Worm (Caenorhabditis elegans) whole organism, L4 larva: ENCODE results near the gene F01D5.1.

Experiments
- F37D6.2 ChIP-seq: sonication (generic microtip); optimal IDR thresholded peaks from 2 replicates; lab custom pipeline; 2016; ENCODE audit warnings: mild to moderate bottlenecking, missing genetic modification characterization, missing compliant biosample characterization
- T26A8.4 ChIP-seq: fragments of 200-800 bp; sonication (Bioruptor generic); IDR thresholded peaks from 2 replicates; pipeline ENCODE4 v1.3.6; 2022; ENCODE audit warnings: missing genetic modification characterization, missing compliant biosample characterization
- Y105C5A.15 ChIP-seq: fragments of 200-800 bp; sonication (Bioruptor generic); IDR thresholded peaks from 2 replicates; pipeline ENCODE4 v1.3.6; 2022; ENCODE audit warnings: missing genetic modification characterization, missing compliant biosample characterization
- Y48G9A.11 ChIP-seq: fragments of 200-800 bp; sonication (Bioruptor generic); IDR thresholded peaks from 2 replicates; pipeline ENCODE4 v1.3.6; 2022; ENCODE audit warnings: missing genetic modification reagents, missing genetic modification characterization, missing compliant biosample characterization
- Y5F2A.4 ChIP-seq: fragments of 200-800 bp; sonication (Bioruptor generic); optimal IDR thresholded peaks from 2 replicates; lab custom pipeline; 2018; ENCODE audit warnings: mild to moderate bottlenecking, missing genetic modification characterization, missing compliant biosample characterization
- attf-4 ChIP-seq: sonication (generic microtip); optimal IDR thresholded peaks from 3 replicates; lab custom pipeline; 2017; ENCODE audit warnings: missing biosample characterization, missing genetic modification characterization
- ceh-44 ChIP-seq: fragments of 200-800 bp; sonication (Bioruptor generic); IDR thresholded peaks from 2 replicates; pipeline ENCODE4 v1.3.6; 2022; ENCODE audit warnings: missing genetic modification reagents, missing genetic modification characterization, missing compliant biosample characterization
- ceh-62 ChIP-seq: sonication (generic microtip); optimal IDR thresholded peaks from 2 replicates; lab custom pipeline; 2017; ENCODE audit warnings: missing biosample characterization, missing genetic modification characterization
- cey-2 ChIP-seq: sonication (generic microtip); optimal IDR thresholded peaks from 3 replicates; lab custom pipeline; 2017; ENCODE audit warnings: missing genetic modification characterization, mild to moderate bottlenecking, missing compliant biosample characterization, antibody characterized with exemption, borderline replicate concordance; ENCODE audit not compliant: insufficient read depth
- dpl-1 ChIP-seq: fragments of 150-350 bp; optimal IDR thresholded peaks from 2 replicates; lab custom pipeline; 2014; ENCODE audit warnings: missing biosample characterization, missing genetic modification reagents, missing genetic modification characterization
- dve-1 ChIP-seq: sonication (generic microtip); optimal IDR thresholded peaks from 2 replicates; lab custom pipeline; 2017; ENCODE audit warnings: antibody characterized with exemption, mild to moderate bottlenecking, missing genetic modification characterization, missing compliant biosample characterization; ENCODE audit not compliant: insufficient read depth
- fos-1 ChIP-seq: fragments of 150-350 bp; optimal IDR thresholded peaks from 2 replicates; lab custom pipeline; 2014; ENCODE audit warnings: missing biosample characterization, missing genetic modification characterization
- hif-1 ChIP-seq, 2 experiments: sonication (generic microtip); optimal IDR thresholded peaks; 2 replicates each; lab custom pipeline; 2016 to 2017; ENCODE audit warnings: missing compliant biosample characterization in 2 of 2, missing genetic modification characterization in 2 of 2, missing genetic modification reagents in 2 of 2, missing genotype in 2 of 2, mild to moderate bottlenecking in 1 of 2
- hlh-11 ChIP-seq: fragments of 200-800 bp; sonication (Bioruptor generic); optimal IDR thresholded peaks from 2 replicates; lab custom pipeline; 2018; ENCODE audit warnings: mild to moderate bottlenecking, missing genetic modification characterization, missing compliant biosample characterization
- hlh-30 ChIP-seq: sonication (generic microtip); optimal IDR thresholded peaks from 2 replicates; lab custom pipeline; 2017; ENCODE audit warnings: antibody characterized with exemption, mild to moderate bottlenecking, missing genetic modification characterization, missing compliant biosample characterization; ENCODE audit not compliant: insufficient read depth
- lim-7 ChIP-seq: fragments of 200-800 bp; sonication (Bioruptor generic); IDR thresholded peaks from 2 replicates; pipeline ENCODE4 v1.3.6; 2022; ENCODE audit warnings: missing genetic modification characterization, missing compliant biosample characterization
- lin-1 ChIP-seq: fragments of 200-800 bp; sonication (Bioruptor generic); IDR thresholded peaks from 2 replicates; pipeline ENCODE4 v1.3.6; 2022; ENCODE audit warnings: missing genetic modification reagents, missing genetic modification characterization, missing compliant biosample characterization
- lin-13 ChIP-seq: fragments of 150-350 bp; optimal IDR thresholded peaks from 2 replicates; lab custom pipeline; 2014; ENCODE audit warnings: missing biosample characterization, missing genetic modification reagents, missing genetic modification characterization
- lin-15B ChIP-seq: fragments of 150-350 bp; sonication (generic microtip); optimal IDR thresholded peaks from 3 replicates; lab custom pipeline; 2014; ENCODE audit warnings: missing biosample characterization, missing genetic modification characterization
- lin-29 ChIP-seq: fragments of 200-800 bp; sonication (Bioruptor generic); IDR thresholded peaks from 2 replicates; pipeline ENCODE4 v1.3.6; 2022; ENCODE audit warnings: missing genetic modification reagents, missing genetic modification characterization, missing compliant biosample characterization
- lin-38 ChIP-seq: fragments of 200-800 bp; sonication (Bioruptor generic); IDR thresholded peaks from 2 replicates; pipeline ENCODE4 v1.3.6; 2022; ENCODE audit warnings: missing genetic modification reagents, missing genetic modification characterization, missing compliant biosample characterization
- lir-3 ChIP-seq: sonication (generic microtip); optimal IDR thresholded peaks from 2 replicates; lab custom pipeline; 2016; ENCODE audit warnings: mild to moderate bottlenecking, missing genetic modification characterization, missing compliant biosample characterization
- lsy-2 ChIP-seq, 2 experiments: fragments of 150-350 bp in 1 of 2; sonication (generic microtip) in 1 of 2; optimal IDR thresholded peaks; 2 replicates each; lab custom pipeline; 2014 to 2017; ENCODE audit warnings: missing biosample characterization in 2 of 2, missing genetic modification characterization in 2 of 2
- mdl-1 ChIP-seq, 2 experiments: fragments of 150-350 bp in 1 of 2; sonication (generic microtip) in 1 of 2; optimal IDR thresholded peaks; 2 replicates each; lab custom pipeline; 2014 to 2017; ENCODE audit warnings: missing biosample characterization in 2 of 2, missing genetic modification characterization in 2 of 2
- mdt-29 ChIP-seq: fragments of 200-800 bp; sonication (Bioruptor generic); IDR thresholded peaks from 2 replicates; pipeline ENCODE4 v1.3.6; 2022; ENCODE audit warnings: missing genetic modification reagents, missing genetic modification characterization, missing compliant biosample characterization
- mes-2 ChIP-seq: sonication (generic microtip); optimal IDR thresholded peaks from 2 replicates; lab custom pipeline; 2016; ENCODE audit warnings: missing genotype, mild to moderate bottlenecking, missing genetic modification characterization, missing compliant biosample characterization; ENCODE audit not compliant: poor library complexity, severe bottlenecking
- mxl-2 ChIP-seq: fragments of 200-800 bp; sonication (Bioruptor generic); conservative IDR thresholded peaks from 2 replicates; pipeline ENCODE4 v1.3.6; 2022; ENCODE audit warnings: missing genetic modification reagents, missing genetic modification characterization, missing compliant biosample characterization
- mxl-3 ChIP-seq: fragments of 200-800 bp; sonication (Bioruptor generic); optimal IDR thresholded peaks from 2 replicates; lab custom pipeline; 2018; ENCODE audit warnings: mild to moderate bottlenecking, missing genetic modification characterization, missing compliant biosample characterization
- nhr-10 ChIP-seq: fragments of 150-350 bp; optimal IDR thresholded peaks from 2 replicates; lab custom pipeline; 2014; ENCODE audit warnings: missing biosample characterization, missing genetic modification characterization
- nhr-102 ChIP-seq: sonication (generic microtip); optimal IDR thresholded peaks from 2 replicates; lab custom pipeline; 2016; ENCODE audit warnings: mild to moderate bottlenecking, missing genetic modification characterization, moderate library complexity, missing compliant biosample characterization
- nhr-28 ChIP-seq: fragments of 150-350 bp; optimal IDR thresholded peaks from 2 replicates; lab custom pipeline; 2014; ENCODE audit warnings: missing biosample characterization, missing genetic modification characterization
- nhr-48 ChIP-seq: sonication (generic microtip); optimal IDR thresholded peaks from 2 replicates; lab custom pipeline; 2016; ENCODE audit warnings: mild to moderate bottlenecking, missing genetic modification characterization, missing compliant biosample characterization
- nhr-6 ChIP-seq: fragments of 150-350 bp; optimal IDR thresholded peaks from 2 replicates; lab custom pipeline; 2014; ENCODE audit warnings: missing biosample characterization, missing genetic modification characterization
- nhr-76 ChIP-seq: fragments of 150-350 bp; optimal IDR thresholded peaks from 2 replicates; lab custom pipeline; 2014; ENCODE audit warnings: missing biosample characterization, missing genetic modification characterization
- nhr-77 ChIP-seq: fragments of 150-350 bp; optimal IDR thresholded peaks from 2 replicates; lab custom pipeline; 2014; ENCODE audit warnings: missing biosample characterization, missing genetic modification characterization
- pha-4 ChIP-seq, 2 experiments: fragments of 150-350 bp in 1 of 2; fragments of 200-800 bp in 1 of 2; sonication (Bioruptor generic) in 1 of 2; IDR thresholded peaks in 1 of 2; optimal IDR thresholded peaks in 1 of 2; 2 replicates each; pipeline versions ENCODE4 v1.3.6 to Lab custom; 2014 to 2022; ENCODE audit warnings: missing genetic modification characterization in 2 of 2, missing genetic modification reagents in 2 of 2, missing biosample characterization in 1 of 2, missing compliant biosample characterization in 1 of 2
- php-3 ChIP-seq: fragments of 200-800 bp; sonication (Bioruptor generic); IDR thresholded peaks from 2 replicates; pipeline ENCODE4 v1.3.6; 2022; ENCODE audit warnings: missing genetic modification reagents, missing genetic modification characterization, missing compliant biosample characterization
- pqm-1 ChIP-seq: sonication (generic microtip); optimal IDR thresholded peaks from 2 replicates; lab custom pipeline; 2017; ENCODE audit warnings: missing biosample characterization, missing genetic modification characterization
- rbr-2 ChIP-seq: sonication (generic microtip); optimal IDR thresholded peaks from 2 replicates; lab custom pipeline; 2016; ENCODE audit warnings: missing genotype, missing genetic modification characterization, missing compliant biosample characterization
- sdz-12 ChIP-seq: fragments of 200-800 bp; sonication (Bioruptor generic); optimal IDR thresholded peaks from 2 replicates; lab custom pipeline; 2018; ENCODE audit warnings: mild to moderate bottlenecking, missing genetic modification characterization, missing compliant biosample characterization
- set-16 ChIP-seq: fragments of 200-800 bp; sonication (Bioruptor generic); IDR thresholded peaks from 2 replicates; pipeline ENCODE4 v1.3.6; 2022; ENCODE audit warnings: missing genetic modification reagents, missing genetic modification characterization, missing compliant biosample characterization
- skn-1 ChIP-seq: fragments of 150-350 bp; optimal IDR thresholded peaks from 2 replicates; lab custom pipeline; 2014; ENCODE audit warnings: missing biosample characterization, missing genetic modification characterization
- snpc-1.2 ChIP-seq: fragments of 200-800 bp; sonication (Bioruptor generic); IDR thresholded peaks from 2 replicates; pipeline ENCODE4 v1.3.6; 2022; ENCODE audit warnings: missing genetic modification reagents, missing genetic modification characterization, missing compliant biosample characterization
- spr-1 ChIP-seq: sonication (generic microtip); optimal IDR thresholded peaks from 2 replicates; lab custom pipeline; 2016; ENCODE audit warnings: mild to moderate bottlenecking, missing genetic modification characterization, missing compliant biosample characterization
- unc-62 ChIP-seq, 3 experiments: fragments of 150-350 bp in 1 of 3; sonication (generic microtip); optimal IDR thresholded peaks in 2 of 3; peaks in 1 of 3; 1 replicate in 1 of 3; 2 replicates in 2 of 3; lab custom pipeline; 2014 to 2017; ENCODE audit warnings: missing biosample characterization in 3 of 3, missing genetic modification characterization in 3 of 3, missing genetic modification reagents in 3 of 3, missing genotype in 1 of 3
- zfp-2 ChIP-seq: sonication (generic microtip); optimal IDR thresholded peaks from 2 replicates; lab custom pipeline; 2016; ENCODE audit warnings: mild to moderate bottlenecking, missing genetic modification characterization, missing compliant biosample characterization
- zip-11 ChIP-seq: fragments of 200-800 bp; sonication (Bioruptor generic); IDR thresholded peaks from 2 replicates; pipeline ENCODE4 v1.3.6; 2022; ENCODE audit warnings: missing genetic modification characterization, missing compliant biosample characterization
- zip-2 ChIP-seq: fragments of 150-350 bp; optimal IDR thresholded peaks from 2 replicates; lab custom pipeline; 2014; ENCODE audit warnings: missing biosample characterization, missing genetic modification characterization
- ztf-11 ChIP-seq: fragments of 150-350 bp; optimal IDR thresholded peaks from 2 replicates; lab custom pipeline; 2014; ENCODE audit warnings: missing biosample characterization, missing genetic modification characterization
- ztf-7 ChIP-seq: fragments of 150-350 bp; optimal IDR thresholded peaks from 2 replicates; lab custom pipeline; 2014; ENCODE audit warnings: missing biosample characterization, missing genetic modification characterization

F01D5.1 gene

ce11 chrII:13954077-13954476 is 43.3 kb downstream of the F01D5.1 start:
- TF ChIP-seq mdl-1 (tag; optimal IDR thresholded peaks at IDR 0.05; lab: Kevin White, UChicago) = peak in 1 of 2 experiments; percentile 33
- no peak for TF ChIP-seq lin-29 (GFP tag; lab: Robert Waterston, UW)
- TF ChIP-seq rbr-2 (tag; lab: Kevin White, UChicago) = no peak
- peak; percentile 85 for TF ChIP-seq nhr-6 (tag; lab: Kevin White, UChicago)
- no peak for TF ChIP-seq Y105C5A.15 (GFP tag; lab: Robert Waterston, UW)
- TF ChIP-seq nhr-76 (tag; lab: Kevin White, UChicago) = no peak
- peak; percentile 47; the same call in 1 of the 2 replicates for TF ChIP-seq php-3
- peak in 1 of 2 experiments; percentile 63 for TF ChIP-seq hif-1 (tag; optimal IDR thresholded peaks at IDR 0.05; lab: Kevin White, UChicago)
- no peak for TF ChIP-seq ztf-11 (tag; lab: Kevin White, UChicago)
- TF ChIP-seq dpl-1 (GFP tag; lab: Kevin White, UChicago) = peak; percentile 1
- TF ChIP-seq lir-3 (tag; lab: Kevin White, UChicago) = no peak
- TF ChIP-seq ceh-44 = no peak
- no peak for TF ChIP-seq lim-7 (GFP tag; lab: Robert Waterston, UW)
- peak; percentile 49 for TF ChIP-seq mes-2
- TF ChIP-seq pha-4 (GFP tag; IDR thresholded peaks at IDR 0.05; lab: Robert Waterston, UW) = no peak; the same call in 1 of the 2 replicates
- TF ChIP-seq pha-4 (tag; optimal IDR thresholded peaks at IDR 0.05; lab: Kevin White, UChicago) = no peak
- peak; percentile 39 for TF ChIP-seq mxl-3
- peak; percentile 99 for TF ChIP-seq ztf-7 (tag; lab: Kevin White, UChicago)
- no peak for TF ChIP-seq nhr-10
- TF ChIP-seq F37D6.2 (tag; lab: Kevin White, UChicago) = no peak
- no peak for TF ChIP-seq lin-13 (GFP tag; lab: Kevin White, UChicago)
- TF ChIP-seq lin-38 (GFP tag; lab: Robert Waterston, UW) = no peak
- TF ChIP-seq hlh-11 (tag; lab: Kevin White, UChicago) = peak; percentile 85
- no peak for TF ChIP-seq zip-2 (tag; lab: Kevin White, UChicago)
- TF ChIP-seq zip-11 (GFP tag; lab: Robert Waterston, UW) = no peak
- peak; percentile 94 for TF ChIP-seq nhr-28 (tag; lab: Kevin White, UChicago)
- no peak for TF ChIP-seq fos-1 (tag; lab: Kevin White, UChicago)
- TF ChIP-seq nhr-48 (tag; lab: Kevin White, UChicago) = peak; percentile 72
- TF ChIP-seq nhr-102 = peak; percentile 51
- no peak for TF ChIP-seq snpc-1.2 (GFP tag; lab: Robert Waterston, UW)
- TF ChIP-seq sdz-12 = no peak
- 0 out of 2 replicates have a peak, but pooled peaks have one; percentile 25 for TF ChIP-seq T26A8.4
- TF ChIP-seq skn-1 = no peak
- no peak for TF ChIP-seq mxl-2
- TF ChIP-seq attf-4 (tag; lab: Kevin White, UChicago) = no peak
- TF ChIP-seq spr-1 (tag; lab: Kevin White, UChicago) = no peak
- no peak for TF ChIP-seq lin-15B (tag; lab: Kevin White, UChicago)
- no peak for TF ChIP-seq Y48G9A.11 (GFP tag; lab: Robert Waterston, UW)
- peak in 1 of 2 experiments; percentile 72 for TF ChIP-seq lsy-2 (tag; optimal IDR thresholded peaks at IDR 0.05; lab: Kevin White, UChicago)
- peak; percentile 46 for TF ChIP-seq cey-2 (tag; lab: Kevin White, UChicago)
- TF ChIP-seq nhr-77 = peak; percentile 96
- TF ChIP-seq lin-1 (GFP tag; lab: Robert Waterston, UW) = peak; percentile 51; the same call in 1 of the 2 replicates
- peak; percentile 82 for TF ChIP-seq hlh-30 (tag; lab: Kevin White, UChicago)
- TF ChIP-seq mdt-29 (GFP tag; lab: Robert Waterston, UW) = 0 out of 2 replicates have a peak, but pooled peaks have one; percentile 29
- no peak for TF ChIP-seq Y5F2A.4
- no peak for TF ChIP-seq ceh-62 (tag; lab: Kevin White, UChicago)
- TF ChIP-seq zfp-2 = no peak
- peak; percentile 91 for TF ChIP-seq dve-1 (tag; lab: Kevin White, UChicago)
- peak in 1 of 2 experiments; percentile 39 for TF ChIP-seq unc-62 (GFP tag; optimal IDR thresholded peaks at IDR 0.05 in 1 of 2; lab: Kevin White, UChicago)
- no peak for TF ChIP-seq unc-62 (tag; optimal IDR thresholded peaks at IDR 0.05; lab: Kevin White, UChicago)
- TF ChIP-seq set-16 (GFP tag; lab: Robert Waterston, UW) = peak; percentile 11; the same call in 1 of the 2 replicates
- TF ChIP-seq pqm-1 (tag; lab: Kevin White, UChicago) = peak; percentile 79
